Worm (Caenorhabditis elegans): ENCODE data around the gene R02F2.8.

Gene R02F2.8

ce11 chrIII:5495168-5495567 lies at the start of gene R02F2.8:
R02F2.8 (minus strand) TSS chrIII:5495268.
- TF ChIP-seq rpc-1 (optimal IDR thresholded peaks at IDR 0.05) (no peak), rpc-1 (tag; optimal IDR thresholded peaks at IDR 0.05) (no peak), lsl-1 (GFP tag; optimal IDR thresholded peaks at IDR 0.05) (no peak), hrde-1 (tag; optimal IDR thresholded peaks at IDR 0.05; ENCODE audit: borderline replicate concordance) (no peak), D2030.7 (GFP tag; IDR thresholded peaks at IDR 0.05) (no peak), athp-1 (tag; optimal IDR thresholded peaks at IDR 0.05) (no peak), ceh-58 (GFP tag; IDR thresholded peaks at IDR 0.05) (no peak), C06A6.2 (GFP tag; conservative IDR thresholded peaks at IDR 0.05) (no peak), zfh-2 (GFP tag; conservative IDR thresholded peaks at IDR 0.05) (no peak), Y53F4B.3 (GFP tag; IDR thresholded peaks at IDR 0.05) (no peak), zim-3 (tag; optimal IDR thresholded peaks at IDR 0.05) (no peak), ztf-22 (GFP tag; optimal IDR thresholded peaks at IDR 0.05) (no peak), nhr-27 (tag; optimal IDR thresholded peaks at IDR 0.05) (no peak), T26A5.8 (tag; optimal IDR thresholded peaks at IDR 0.05) (no peak)

ce11 chrIII:5543727-5544345 lies 48.8 kb upstream of the R02F2.8 start, which contains the start of gene D1044.1:
D1044.1 (plus strand) TSS chrIII:5544295.
- TF ChIP-seq madf-6 (GFP tag; IDR thresholded peaks at IDR 0.05): peak; percentile 77
- no peak for TF ChIP-seq hmg-1.2 (GFP tag; IDR thresholded peaks at IDR 0.05)
- TF ChIP-seq xnd-1 (tag; optimal IDR thresholded peaks at IDR 0.05): peak; percentile 27
- TF ChIP-seq lsl-1 (GFP tag; optimal IDR thresholded peaks at IDR 0.05): peak; percentile 87
- peak; percentile 44 for TF ChIP-seq madf-8 (GFP tag; conservative IDR thresholded peaks at IDR 0.05)

DNA sequence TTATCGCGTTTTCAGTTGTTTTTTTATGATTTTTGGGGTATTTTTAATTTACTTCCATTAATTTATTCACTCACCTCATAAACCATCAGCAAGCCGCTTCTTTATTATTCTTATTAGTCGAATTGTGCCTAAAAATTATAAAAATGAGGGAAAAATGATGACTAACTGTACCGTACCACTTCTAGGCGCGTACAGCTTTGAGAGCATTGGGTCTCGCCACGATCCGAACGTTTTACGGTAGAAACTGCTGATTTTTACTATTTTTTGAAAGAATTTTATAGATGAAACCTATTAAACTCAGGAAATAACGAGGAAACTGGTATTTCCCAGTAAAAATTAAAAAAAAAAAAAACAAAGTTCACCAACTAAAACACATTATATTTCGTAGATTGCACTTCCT lies 48.0 kb upstream of the R02F2.8 start, which contains the start of gene D1044.6:
Gene D1044.6, minus strand, starts transcription at position 128 of the 400 bp plus-strand sequence.
- no peak for TF ChIP-seq lin-35 (GFP tag; optimal IDR thresholded peaks at IDR 0.05)
- TF ChIP-seq ceh-100 (GFP tag; IDR thresholded peaks at IDR 0.05): no peak
- no peak for TF ChIP-seq egl-18 (GFP tag; IDR thresholded peaks at IDR 0.05)
- no peak for TF ChIP-seq F57C9.4 (tag; optimal IDR thresholded peaks at IDR 0.05)
- TF ChIP-seq attf-5 (GFP tag; optimal IDR thresholded peaks at IDR 0.05): no peak
- TF ChIP-seq F33H1.4 (GFP tag; IDR thresholded peaks at IDR 0.05): peak; percentile 81
- TF ChIP-seq gei-17 (GFP tag; optimal IDR thresholded peaks at IDR 0.05): no peak
- TF ChIP-seq somi-1 (GFP tag; optimal IDR thresholded peaks at IDR 0.05): no peak
- no peak for TF ChIP-seq lin-26 (GFP tag; IDR thresholded peaks at IDR 0.05)
- peak; percentile 2 for TF ChIP-seq snpc-1.3 (tag; optimal IDR thresholded peaks at IDR 0.05; ENCODE audit: insufficient read depth)
- no peak for TF ChIP-seq F49E8.2 (tag; optimal IDR thresholded peaks at IDR 0.05; ENCODE audit: insufficient read depth)
- no peak for TF ChIP-seq ceh-79 (tag; optimal IDR thresholded peaks at IDR 0.05)
- TF ChIP-seq ztf-26 (tag; optimal IDR thresholded peaks at IDR 0.05): no peak
- no peak for TF ChIP-seq bed-1 (GFP tag; IDR thresholded peaks at IDR 0.05)
- TF ChIP-seq xnd-1 (tag; optimal IDR thresholded peaks at IDR 0.05): peak; percentile 71
- no peak for TF ChIP-seq aptf-3 (GFP tag; IDR thresholded peaks at IDR 0.05)
- TF ChIP-seq F23B12.7 (tag; optimal IDR thresholded peaks at IDR 0.05; ENCODE audit: insufficient read depth): no peak
- TF ChIP-seq C17E4.6 (GFP tag; IDR thresholded peaks at IDR 0.05): no peak
- TF ChIP-seq madf-8 (GFP tag; conservative IDR thresholded peaks at IDR 0.05): peak; percentile 49
- no peak for TF ChIP-seq ceh-91 (GFP tag; IDR thresholded peaks at IDR 0.05)
- TF ChIP-seq nhr-80 (tag; optimal IDR thresholded peaks at IDR 0.05): peak; percentile 8
- peak; percentile 78 for TF ChIP-seq madf-6 (GFP tag; IDR thresholded peaks at IDR 0.05)
- no peak for TF ChIP-seq repo-1 (tag; optimal IDR thresholded peaks at IDR 0.05)
- TF ChIP-seq ccch-3 (GFP tag; optimal IDR thresholded peaks at IDR 0.05): no peak
- TF ChIP-seq B0035.1 (tag; optimal IDR thresholded peaks at IDR 0.05): no peak
- TF ChIP-seq lsl-1 (GFP tag; optimal IDR thresholded peaks at IDR 0.05): peak; percentile 79
